Worm (Caenorhabditis elegans) whole organism, L4/young adult: Measurements from ENCODE around the gene R02E12.12.

ENCODE experiments used
- W03F9.2 ChIP-seq: fragments of 150-350 bp; optimal IDR thresholded peaks from 2 replicates; lab custom pipeline; 2014; ENCODE audit warnings: missing biosample characterization, missing genetic modification characterization
- dao-5 ChIP-seq: sonication (generic microtip); optimal IDR thresholded peaks from 2 replicates; lab custom pipeline; 2016; ENCODE audit warnings: missing genotype, missing genetic modification characterization, moderate library complexity, missing compliant biosample characterization
- him-1 ChIP-seq: sonication (generic microtip); optimal IDR thresholded peaks from 2 replicates; lab custom pipeline; 2016; ENCODE audit warnings: missing genotype, missing genetic modification reagents, missing genetic modification characterization, missing compliant biosample characterization

- TF ChIP-seq him-1 (tag; lab: Kevin White, UChicago) (no peak), W03F9.2 (tag; lab: Kevin White, UChicago) (no peak), dao-5 (tag; lab: Kevin White, UChicago) (no peak)
Observed at ce11 chrX:4003220-4003619, at the start of gene R02E12.12.
